Fruit fly (Drosophila melanogaster): ENCODE data around the gene CG32473.

The CG32473 gene

dm6 chr3R:13286118-13286579, 16.3 kb upstream of the CG32473 start, which contains the start of gene CG15888:
TSS of gene CG15888 (minus strand) at chr3R:13286529.
- TF ChIP-seq CG5204 (GFP tag; optimal IDR thresholded peaks at IDR 0.05) (no peak), kay (GFP tag; ENCODE audit: borderline replicate concordance) (no peak), CG11617 (GFP tag; optimal IDR thresholded peaks at IDR 0.05) (no peak)

dm6 chr3R:13288763-13289312, 13.6 kb upstream of the CG32473 start, which contains the start of gene apn:
TSS of gene apn (minus strand) at chr3R:13288813.
- TF ChIP-seq ovo (GFP tag; optimal IDR thresholded peaks at IDR 0.05) (no peak), cic (GFP tag; optimal IDR thresholded peaks at IDR 0.05) (no peak), Crg-1 (GFP tag; optimal IDR thresholded peaks at IDR 0.05) (no peak), CG5204 (GFP tag; optimal IDR thresholded peaks at IDR 0.05) (no peak), Hr96 (GFP tag; optimal IDR thresholded peaks at IDR 0.05) (no peak), kay (GFP tag; ENCODE audit: borderline replicate concordance) (no peak), Mnt (GFP tag; optimal IDR thresholded peaks at IDR 0.05) (no peak), CG12768 (GFP tag; optimal IDR thresholded peaks at IDR 0.05) (no peak), CG7045 (GFP tag; optimal IDR thresholded peaks at IDR 0.05) (no peak), CG11617 (GFP tag; optimal IDR thresholded peaks at IDR 0.05) (no peak), bab1 (GFP tag; optimal IDR thresholded peaks at IDR 0.05) (no peak), cnc (optimal IDR thresholded peaks at IDR 0.05) (no peak), CG7101 (tag; optimal IDR thresholded peaks at IDR 0.05) (no peak)

DNA sequence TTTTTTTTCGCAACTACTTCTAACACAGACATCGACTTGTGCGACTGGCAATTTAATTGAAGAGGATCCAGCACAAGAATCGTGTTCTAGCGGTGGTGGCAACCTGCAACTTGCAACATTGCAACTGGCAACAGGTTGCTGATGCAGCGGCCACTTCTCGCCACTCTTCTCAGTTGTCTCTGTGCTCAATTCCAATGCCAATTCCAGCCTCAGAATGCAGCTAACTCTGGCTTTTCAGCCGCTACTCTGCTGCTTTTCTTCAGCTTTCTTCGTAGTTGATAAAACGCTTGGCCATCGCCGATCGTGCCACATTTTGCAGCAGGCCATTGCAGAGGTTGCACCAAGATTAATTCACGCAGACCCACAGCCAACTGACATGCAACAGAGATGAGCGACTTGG, 12.1 kb upstream of the CG32473 start, which contains the start of gene Osi22:
Osi22 (plus strand) TSS at position 301 of the 400 bp plus-strand sequence.
- TF ChIP-seq CG33017 (tag; optimal IDR thresholded peaks at IDR 0.05): no peak
- no peak for TF ChIP-seq pad (GFP tag; optimal IDR thresholded peaks at IDR 0.05)
- no peak for TF ChIP-seq Clk (GFP tag; optimal IDR thresholded peaks at IDR 0.05)
- no peak for TF ChIP-seq ovo (GFP tag; optimal IDR thresholded peaks at IDR 0.05)
- TF ChIP-seq CG14711 (tag; optimal IDR thresholded peaks at IDR 0.05): no peak
- TF ChIP-seq toe (GFP tag; optimal IDR thresholded peaks at IDR 0.05): no peak
- TF ChIP-seq Hr96 (GFP tag; optimal IDR thresholded peaks at IDR 0.05): no peak
- TF ChIP-seq cic (GFP tag; optimal IDR thresholded peaks at IDR 0.05): no peak
- no peak for TF ChIP-seq Crg-1 (GFP tag; optimal IDR thresholded peaks at IDR 0.05)
- TF ChIP-seq CG7045 (GFP tag; optimal IDR thresholded peaks at IDR 0.05): no peak
- TF ChIP-seq CG11617 (GFP tag; optimal IDR thresholded peaks at IDR 0.05): no peak
- no peak for TF ChIP-seq Mnt (GFP tag; optimal IDR thresholded peaks at IDR 0.05)
- no peak for TF ChIP-seq CG5204 (GFP tag; optimal IDR thresholded peaks at IDR 0.05)
- no peak for TF ChIP-seq bab1 (GFP tag; optimal IDR thresholded peaks at IDR 0.05)
- TF ChIP-seq cnc (optimal IDR thresholded peaks at IDR 0.05): no peak
- TF ChIP-seq CG1620 (GFP tag; optimal IDR thresholded peaks at IDR 0.05): no peak

DNA sequence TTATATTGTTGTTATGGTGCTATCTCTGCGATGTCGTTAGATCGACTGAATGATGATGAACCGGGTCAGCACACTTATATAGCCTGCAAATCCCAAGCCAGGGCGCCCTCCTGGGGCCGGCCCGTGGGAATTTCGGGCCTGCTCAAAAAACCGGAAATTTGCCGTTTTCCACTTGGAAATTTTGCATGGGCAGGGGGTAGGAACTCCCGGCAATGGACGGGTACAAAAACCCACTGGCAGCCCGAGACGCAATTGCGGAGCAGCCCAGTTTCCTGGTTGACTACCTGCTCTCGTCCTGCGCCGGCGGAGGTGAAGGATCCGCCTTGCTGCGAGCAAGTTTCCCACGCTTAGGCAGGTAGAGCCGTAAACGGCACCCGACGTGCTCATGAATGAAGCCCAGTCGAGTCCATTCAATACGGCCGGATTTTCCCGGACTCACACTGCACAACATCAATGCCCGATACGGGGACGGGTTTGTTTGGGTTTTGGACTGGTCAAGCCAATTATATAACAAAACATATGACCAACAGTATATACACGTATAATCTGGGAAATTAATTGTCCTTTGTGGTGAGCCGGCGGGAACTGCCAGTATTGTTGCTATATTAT, 9.2 kb upstream of the CG32473 start, which contains the start of gene wntD:
wntD (minus strand) TSS at position 51 of the 609 bp plus-strand sequence.
- TF ChIP-seq tj (GFP tag; optimal IDR thresholded peaks at IDR 0.05) (no peak), pad (GFP tag; optimal IDR thresholded peaks at IDR 0.05) (no peak), Hr96 (GFP tag; optimal IDR thresholded peaks at IDR 0.05) (no peak), kay (GFP tag; ENCODE audit: borderline replicate concordance) (no peak), cnc (optimal IDR thresholded peaks at IDR 0.05) (no peak), CG33017 (tag; optimal IDR thresholded peaks at IDR 0.05) (no peak), toe (GFP tag; optimal IDR thresholded peaks at IDR 0.05) (no peak), CG1620 (GFP tag; optimal IDR thresholded peaks at IDR 0.05) (no peak), ovo (GFP tag; optimal IDR thresholded peaks at IDR 0.05) (no peak), CG14711 (tag; optimal IDR thresholded peaks at IDR 0.05) (no peak), CG7101 (tag; optimal IDR thresholded peaks at IDR 0.05) (no peak), bab1 (GFP tag; optimal IDR thresholded peaks at IDR 0.05) (no peak), Crg-1 (GFP tag; optimal IDR thresholded peaks at IDR 0.05) (no peak), Mnt (GFP tag; optimal IDR thresholded peaks at IDR 0.05) (no peak), CG12768 (GFP tag; optimal IDR thresholded peaks at IDR 0.05) (no peak), cic (GFP tag; optimal IDR thresholded peaks at IDR 0.05) (no peak), CG11617 (GFP tag; optimal IDR thresholded peaks at IDR 0.05) (no peak), CG7045 (GFP tag; optimal IDR thresholded peaks at IDR 0.05) (no peak)

- TF ChIP-seq CG1620 (GFP tag; optimal IDR thresholded peaks at IDR 0.05) (no peak), cnc (optimal IDR thresholded peaks at IDR 0.05) (no peak), CG5204 (GFP tag; optimal IDR thresholded peaks at IDR 0.05) (no peak), CG11617 (GFP tag; optimal IDR thresholded peaks at IDR 0.05) (no peak), Hr96 (GFP tag; optimal IDR thresholded peaks at IDR 0.05) (no peak), pad (GFP tag; optimal IDR thresholded peaks at IDR 0.05) (no peak), CG7045 (GFP tag; optimal IDR thresholded peaks at IDR 0.05) (no peak), Crg-1 (GFP tag; optimal IDR thresholded peaks at IDR 0.05) (no peak), Clk (GFP tag; optimal IDR thresholded peaks at IDR 0.05) (no peak), tj (GFP tag; optimal IDR thresholded peaks at IDR 0.05) (no peak), CG33017 (tag; optimal IDR thresholded peaks at IDR 0.05) (no peak), CG12768 (GFP tag; optimal IDR thresholded peaks at IDR 0.05) (no peak), ovo (GFP tag; optimal IDR thresholded peaks at IDR 0.05) (no peak), Mnt (GFP tag; optimal IDR thresholded peaks at IDR 0.05) (no peak), CG7101 (tag; optimal IDR thresholded peaks at IDR 0.05) (no peak), toe (GFP tag; optimal IDR thresholded peaks at IDR 0.05) (no peak), CG14711 (tag; optimal IDR thresholded peaks at IDR 0.05) (no peak), cic (GFP tag; optimal IDR thresholded peaks at IDR 0.05) (no peak)
These were observed 8.0 kb upstream of the CG32473 start, which contains the start of gene CG8773 for dm6 chr3R:13294461-13294860. TSS of gene CG8773 (plus strand) at chr3R:13294748.
